Fruit fly (Drosophila melanogaster) whole organism, embryonic: ENCODE results near the gene CG17329.

Source experiments
- Ada2b ChIP-seq: fragments of 200-800 bp; sonication (Bioruptor generic); IDR thresholded peaks from 2 replicates; pipeline ENCODE4 v1.3.6; 2022; ENCODE audit warnings: missing biosample characterization, missing genetic modification characterization
- Antp ChIP-seq: fragments of 200-800 bp; sonication (Bioruptor generic); optimal IDR thresholded peaks from 3 replicates; lab custom pipeline; 2016; ENCODE audit warnings: missing biosample characterization, missing genetic modification characterization
- Atf6 ChIP-seq: fragments of 200-800 bp; sonication (Bioruptor generic); IDR thresholded peaks from 2 replicates; pipeline ENCODE4 v1.3.6; 2022; ENCODE audit warnings: missing biosample characterization, missing genetic modification characterization
- Bdp1 ChIP-seq: fragments of 200-800 bp; sonication (Bioruptor generic); optimal IDR thresholded peaks from 3 replicates; lab custom pipeline; 2016; ENCODE audit warnings: missing biosample characterization, missing genetic modification characterization
- Bgb ChIP-seq: fragments of 200-800 bp; sonication (Bioruptor generic); IDR thresholded peaks from 2 replicates; pipeline ENCODE4 v1.3.6; 2022; ENCODE audit warnings: missing biosample characterization, missing genetic modification characterization; ENCODE audit not compliant: partially characterized antibody
- CG10209 ChIP-seq: fragments of 200-800 bp; sonication (Bioruptor generic); optimal IDR thresholded peaks from 3 replicates; lab custom pipeline; 2017; ENCODE audit warnings: missing biosample characterization, mild to moderate bottlenecking, missing genetic modification characterization, missing genetic modification reagents
- CG1024 ChIP-seq: fragments of 200-800 bp; sonication (Bioruptor generic); IDR thresholded peaks from 2 replicates; pipeline ENCODE4 v1.3.6; 2022; ENCODE audit warnings: missing biosample characterization, missing genetic modification characterization
- CG10565 ChIP-seq: fragments of 200-800 bp; sonication (Bioruptor generic); optimal IDR thresholded peaks from 3 replicates; lab custom pipeline; 2016; ENCODE audit warnings: missing biosample characterization, mild to moderate bottlenecking, missing genetic modification characterization
- CG12104 ChIP-seq: fragments of 200-800 bp; sonication (Bioruptor generic); optimal IDR thresholded peaks from 3 replicates; lab custom pipeline; 2016; ENCODE audit warnings: missing biosample characterization, missing genetic modification characterization
- CG12769 ChIP-seq: fragments of 200-800 bp; sonication (Bioruptor generic); optimal IDR thresholded peaks from 2 replicates; lab custom pipeline; 2019; ENCODE audit warnings: missing biosample characterization, mild to moderate bottlenecking, missing genetic modification characterization, moderate library complexity
- CG13624 ChIP-seq: fragments of 200-800 bp; sonication (Bioruptor generic); optimal IDR thresholded peaks from 2 replicates; lab custom pipeline; 2016; ENCODE audit warnings: missing biosample characterization, missing genetic modification characterization
- CG13894 ChIP-seq: fragments of 200-800 bp; sonication (Bioruptor generic); optimal IDR thresholded peaks from 3 replicates; lab custom pipeline; 2018; ENCODE audit warnings: missing biosample characterization, mild to moderate bottlenecking, missing genetic modification characterization, moderate library complexity
- CG15514 ChIP-seq: fragments of 200-800 bp; sonication (Bioruptor generic); optimal IDR thresholded peaks from 3 replicates; lab custom pipeline; 2017; ENCODE audit warnings: missing biosample characterization, missing genetic modification characterization, mild to moderate bottlenecking, moderate library complexity, missing genetic modification reagents
- CG1602 ChIP-seq: fragments of 200-800 bp; sonication (Bioruptor generic); optimal IDR thresholded peaks from 3 replicates; lab custom pipeline; 2016; ENCODE audit warnings: missing biosample characterization, missing genetic modification characterization
- CG18262 ChIP-seq: fragments of 200-800 bp; optimal IDR thresholded peaks from 3 replicates; lab custom pipeline; 2019; ENCODE audit warnings: missing biosample characterization, mild to moderate bottlenecking, missing genetic modification characterization, moderate library complexity
- CG1832 ChIP-seq: fragments of 200-800 bp; sonication (Bioruptor generic); optimal IDR thresholded peaks from 2 replicates; lab custom pipeline; 2017; ENCODE audit warnings: missing biosample characterization, mild to moderate bottlenecking, missing genetic modification characterization, inconsistent platforms
- CG30431 ChIP-seq: fragments of 200-800 bp; sonication (Bioruptor generic); optimal IDR thresholded peaks from 2 replicates; lab custom pipeline; 2017; ENCODE audit warnings: missing biosample characterization, missing genetic modification characterization
- CG3065 ChIP-seq: fragments of 200-800 bp; sonication (Bioruptor generic); optimal IDR thresholded peaks from 2 replicates; lab custom pipeline; 2016; ENCODE audit warnings: missing biosample characterization, missing genetic modification characterization
- CG31224 ChIP-seq: fragments of 200-800 bp; sonication (Bioruptor generic); IDR thresholded peaks from 2 replicates; pipeline ENCODE4 v1.3.6; 2022; ENCODE audit warnings: missing biosample characterization, missing genetic modification characterization
- CG31388 ChIP-seq: fragments of 200-800 bp; sonication (Bioruptor generic); optimal IDR thresholded peaks from 2 replicates; lab custom pipeline; 2016; ENCODE audit warnings: missing biosample characterization, missing genetic modification characterization
- CG42726 ChIP-seq: fragments of 200-800 bp; sonication (Bioruptor generic); IDR thresholded peaks from 2 replicates; pipeline ENCODE4 v1.3.6; 2022; ENCODE audit warnings: missing biosample characterization, missing genetic modification characterization; ENCODE audit not compliant: partially characterized antibody
- CG4328 ChIP-seq: fragments of 200-800 bp; sonication (Bioruptor generic); optimal IDR thresholded peaks from 3 replicates; lab custom pipeline; 2017; ENCODE audit warnings: missing biosample characterization, missing genetic modification reagents, missing genetic modification characterization
- CG6791 ChIP-seq: fragments of 200-800 bp; sonication (Bioruptor generic); IDR thresholded peaks from 3 replicates; pipeline ENCODE4 v1.3.6; 2022; ENCODE audit warnings: missing biosample characterization, missing genetic modification characterization; ENCODE audit not compliant: partially characterized antibody
- CG8765 ChIP-seq: fragments of 200-800 bp; sonication (Bioruptor generic); IDR thresholded peaks from 2 replicates; pipeline ENCODE4 v1.3.6; 2022; ENCODE audit warnings: missing biosample characterization, missing genetic modification characterization
- CG9932 ChIP-seq: fragments of 200-800 bp; sonication (Bioruptor generic); IDR thresholded peaks from 2 replicates; pipeline ENCODE4 v1.3.6; 2022; ENCODE audit warnings: missing biosample characterization, missing genetic modification characterization
- CkIIα-i1 ChIP-seq: fragments of 200-800 bp; sonication (Bioruptor generic); IDR thresholded peaks from 2 replicates; pipeline ENCODE4 v1.3.6; 2022; ENCODE audit warnings: missing biosample characterization, missing genetic modification characterization
- Doc2 ChIP-seq: fragments of 200-800 bp; sonication (Bioruptor generic); IDR thresholded peaks from 2 replicates; pipeline ENCODE4 v1.3.6; 2022; ENCODE audit warnings: missing biosample characterization, missing genetic modification characterization
- ERR ChIP-seq: fragments of 200-800 bp; sonication (Bioruptor generic); optimal IDR thresholded peaks from 2 replicates; lab custom pipeline; 2016; ENCODE audit warnings: missing biosample characterization, missing genetic modification characterization
- HLH3B ChIP-seq: fragments of 200-800 bp; sonication (Bioruptor generic); IDR thresholded peaks from 2 replicates; pipeline ENCODE4 v1.3.6; 2022; ENCODE audit warnings: missing biosample characterization, missing genetic modification characterization
- Hsf ChIP-seq: fragments of 200-800 bp; sonication (Bioruptor generic); optimal IDR thresholded peaks from 3 replicates; lab custom pipeline; 2016; ENCODE audit warnings: missing biosample characterization, missing genetic modification characterization
- Lim3 ChIP-seq: fragments of 200-800 bp; sonication (Bioruptor generic); IDR thresholded peaks from 2 replicates; pipeline ENCODE4 v1.3.6; 2022; ENCODE audit warnings: missing biosample characterization, missing genetic modification characterization
- Oaz ChIP-seq: fragments of 200-800 bp; sonication (Bioruptor generic); IDR thresholded peaks from 2 replicates; pipeline ENCODE4 v1.3.6; 2022; ENCODE audit warnings: missing biosample characterization, missing genetic modification characterization
- Oli ChIP-seq: fragments of 200-800 bp; sonication (Bioruptor generic); optimal IDR thresholded peaks from 2 replicates; lab custom pipeline; 2018; ENCODE audit warnings: missing biosample characterization, mild to moderate bottlenecking, missing genetic modification characterization, moderate library complexity
- bigmax ChIP-seq: fragments of 200-800 bp; sonication (Bioruptor generic); optimal IDR thresholded peaks from 2 replicates; lab custom pipeline; 2018; ENCODE audit warnings: missing biosample characterization, mild to moderate bottlenecking, missing genetic modification characterization
- chinmo ChIP-seq: fragments of 200-800 bp; sonication (Bioruptor generic); IDR thresholded peaks from 4 replicates; pipeline ENCODE4 v1.3.6; 2022; ENCODE audit warnings: missing biosample characterization, missing genetic modification characterization; ENCODE audit not compliant: partially characterized antibody
- corto ChIP-seq: fragments of 200-800 bp; sonication (Bioruptor generic); optimal IDR thresholded peaks from 2 replicates; lab custom pipeline; 2016; ENCODE audit warnings: missing biosample characterization, mild to moderate bottlenecking, missing genetic modification characterization, moderate library complexity
- ewg ChIP-seq: fragments of 200-800 bp; sonication (Bioruptor generic); optimal IDR thresholded peaks from 3 replicates; lab custom pipeline; 2017; ENCODE audit warnings: mild to moderate bottlenecking, missing biosample characterization, missing genetic modification reagents, missing genetic modification characterization
- exex ChIP-seq: fragments of 200-800 bp; sonication (Bioruptor generic); optimal IDR thresholded peaks from 4 replicates; lab custom pipeline; 2018; ENCODE audit warnings: missing biosample characterization, mild to moderate bottlenecking, missing genetic modification characterization, moderate library complexity
- fd96Cb ChIP-seq: fragments of 200-800 bp; sonication (Bioruptor generic); optimal IDR thresholded peaks from 2 replicates; lab custom pipeline; 2018; ENCODE audit warnings: missing biosample characterization, mild to moderate bottlenecking, missing genetic modification characterization, moderate library complexity
- fu2 ChIP-seq: fragments of 200-800 bp; sonication (Bioruptor generic); optimal IDR thresholded peaks from 2 replicates; lab custom pipeline; 2016; ENCODE audit warnings: missing biosample characterization, missing genetic modification characterization
- gem ChIP-seq: fragments of 200-800 bp; sonication (Bioruptor generic); optimal IDR thresholded peaks from 2 replicates; lab custom pipeline; 2019; ENCODE audit warnings: missing biosample characterization, mild to moderate bottlenecking, missing genetic modification characterization, moderate library complexity
- gfzf ChIP-seq: fragments of 200-800 bp; sonication (Bioruptor generic); optimal IDR thresholded peaks from 2 replicates; lab custom pipeline; 2016; ENCODE audit warnings: missing biosample characterization, mild to moderate bottlenecking, missing genetic modification characterization, moderate library complexity
- h ChIP-seq: fragments of >200 bp; optimal IDR thresholded peaks from 2 replicates; lab custom pipeline; 2017
- luna ChIP-seq: fragments of 200-800 bp; sonication (Bioruptor generic); optimal IDR thresholded peaks from 2 replicates; lab custom pipeline; 2016; ENCODE audit warnings: missing biosample characterization, missing genetic modification characterization
- mld ChIP-seq: fragments of 200-800 bp; sonication (Bioruptor generic); IDR thresholded peaks from 3 replicates; pipeline ENCODE4 v1.3.6; 2022; ENCODE audit warnings: missing biosample characterization, missing genetic modification characterization; ENCODE audit not compliant: partially characterized antibody
- pb ChIP-seq: fragments of 200-800 bp; sonication (Bioruptor generic); optimal IDR thresholded peaks from 3 replicates; lab custom pipeline; 2016; ENCODE audit warnings: missing biosample characterization, missing genetic modification characterization
- sc ChIP-seq, 3 experiments: fragments of >200 bp in 2 of 3; fragments of 200-800 bp in 1 of 3; sonication (Bioruptor generic) in 1 of 3; optimal IDR thresholded peaks; 2 replicates in 2 of 3; 3 replicates in 1 of 3; lab custom pipeline; 2017; ENCODE audit warnings: mild to moderate bottlenecking in 1 of 3, missing biosample characterization in 1 of 3, missing genetic modification characterization in 1 of 3, missing genetic modification reagents in 1 of 3
- sima ChIP-seq: fragments of 200-800 bp; sonication (Bioruptor generic); optimal IDR thresholded peaks from 2 replicates; lab custom pipeline; 2016; ENCODE audit warnings: missing biosample characterization, missing genetic modification characterization
- slbo ChIP-seq: fragments of 200-800 bp; sonication (Bioruptor generic); IDR thresholded peaks from 2 replicates; pipeline ENCODE4 v1.3.6; 2022; ENCODE audit warnings: missing biosample characterization, missing genetic modification characterization
- wek ChIP-seq: fragments of 200-800 bp; sonication (Bioruptor generic); optimal IDR thresholded peaks from 3 replicates; lab custom pipeline; 2018; ENCODE audit warnings: missing biosample characterization, mild to moderate bottlenecking, missing genetic modification characterization, moderate library complexity
- z ChIP-seq: fragments of 200-800 bp; sonication (Bioruptor generic); IDR thresholded peaks from 3 replicates; pipeline ENCODE4 v1.3.6; 2022; ENCODE audit warnings: missing biosample characterization, missing genetic modification characterization

The CG17329 gene

DNA sequence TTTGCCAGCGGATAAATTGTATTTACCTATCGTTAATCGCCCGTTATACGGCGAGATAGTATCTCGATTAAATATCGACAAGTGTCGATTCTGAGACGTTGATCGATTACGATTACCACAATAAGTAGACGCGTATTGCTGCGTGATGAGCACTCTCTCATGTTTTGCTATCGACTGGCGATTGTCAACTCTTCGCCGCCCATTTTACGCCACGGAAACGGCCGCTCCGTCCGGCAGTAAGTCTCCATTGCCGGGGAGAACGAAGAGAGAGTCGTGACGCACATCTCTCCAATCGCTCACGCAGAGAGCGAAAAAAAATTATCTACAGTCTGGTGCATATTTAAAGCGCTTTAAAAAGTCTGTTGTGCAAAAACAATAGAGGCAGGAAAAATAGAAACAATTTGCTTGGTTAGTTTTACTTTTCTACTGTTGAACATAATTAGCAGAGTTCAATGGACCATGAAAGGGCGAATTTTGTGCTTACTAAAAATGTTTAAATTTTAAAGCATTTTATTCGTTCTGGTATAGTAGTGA is 39.4 kb upstream of the CG17329 start, which contains the start of gene CG46309 (continued):
- TF ChIP-seq sc (optimal IDR thresholded peaks at IDR 0.05; lab: Kevin White, UChicago) (no peak), sc (GFP tag; optimal IDR thresholded peaks at IDR 0.05; lab: Kevin White, UChicago) (no peak), fu2 (GFP tag; lab: Kevin White, UChicago) (no peak), fd96Cb (tag; lab: Kevin White, UChicago) (no peak), Antp (GFP tag; lab: Kevin White, UChicago) (no peak), CG12104 (GFP tag; lab: Kevin White, UChicago) (peak; percentile 18), pb (GFP tag; lab: Kevin White, UChicago) (no peak), CG12769 (tag; lab: Kevin White, UChicago) (no peak), CG18262 (tag; lab: Kevin White, UChicago) (no peak), wek (GFP tag; lab: Kevin White, UChicago) (no peak), gfzf (GFP tag; lab: Kevin White, UChicago) (no peak), Bgb (GFP tag; lab: Robert Waterston, UW) (peak; percentile 94), slbo (GFP tag; lab: Robert Waterston, UW) (no peak), ewg (GFP tag; lab: Kevin White, UChicago) (no peak), CG10209 (GFP tag; lab: Kevin White, UChicago) (no peak), luna (GFP tag; lab: Kevin White, UChicago) (no peak), z (GFP tag; lab: Robert Waterston, UW) (no peak), Oaz (no peak), gem (tag; lab: Kevin White, UChicago) (peak; percentile 72), Hsf (GFP tag; lab: Kevin White, UChicago) (no peak), ERR (GFP tag; lab: Kevin White, UChicago) (no peak), CG1602 (GFP tag; lab: Kevin White, UChicago) (peak; percentile 10), CG30431 (GFP tag; lab: Kevin White, UChicago) (no peak), CG3065 (no peak), corto (GFP tag; lab: Kevin White, UChicago) (no peak), sima (no peak), CG13624 (GFP tag; lab: Kevin White, UChicago) (peak; percentile 40), CG10565 (GFP tag; lab: Kevin White, UChicago) (no peak), CG6791 (GFP tag; lab: Robert Waterston, UW) (peak; percentile 96), Ada2b (GFP tag; lab: Robert Waterston, UW) (no peak), Oli (tag; lab: Kevin White, UChicago) (no peak), CG15514 (GFP tag; lab: Kevin White, UChicago) (no peak), Bdp1 (GFP tag; lab: Kevin White, UChicago) (no peak), HLH3B (GFP tag; lab: Robert Waterston, UW) (no peak; the same call in 1 of the 2 replicates), CG13894 (tag; lab: Kevin White, UChicago) (no peak), CG1024 (GFP tag; lab: Robert Waterston, UW) (no peak), bigmax (GFP tag; lab: Kevin White, UChicago) (no peak), Lim3 (GFP tag; lab: Robert Waterston, UW) (no peak), CG31224 (no peak), exex (tag; lab: Kevin White, UChicago) (peak; percentile 40), Doc2 (no peak), h (no peak), CG31388 (GFP tag; lab: Kevin White, UChicago) (no peak), Atf6 (no peak), CG8765 (no peak), CG9932 (GFP tag; lab: Robert Waterston, UW) (no peak), mld (GFP tag; lab: Robert Waterston, UW) (no peak; the same call in 1 of the 3 replicates), chinmo (GFP tag; lab: Robert Waterston, UW) (peak; percentile 98), CkIIα-i1 (GFP tag; lab: Robert Waterston, UW) (no peak), CG4328 (GFP tag; lab: Kevin White, UChicago) (no peak), CG1832 (no peak), CG42726 (GFP tag; lab: Robert Waterston, UW) (no peak; the same call in 1 of the 2 replicates)
